Worm (Caenorhabditis elegans) whole organism, midembryonic: ENCODE results near the gene F31F4.17.

Experiments used
- T22C8.4 ChIP-seq: fragments of 200-800 bp; sonication (Bioruptor generic); IDR thresholded peaks from 2 replicates; pipeline ENCODE4 v1.3.6; 2022; ENCODE audit warnings: missing genetic modification characterization, missing compliant biosample characterization
- cog-1 ChIP-seq: sonication (generic microtip); optimal IDR thresholded peaks from 2 replicates; lab custom pipeline; 2016; ENCODE audit warnings: missing genetic modification characterization, missing compliant biosample characterization
- flt-1 ChIP-seq: fragments of 200-800 bp; sonication (Bioruptor generic); IDR thresholded peaks from 2 replicates; pipeline ENCODE4 v1.3.6; 2022; ENCODE audit warnings: missing genetic modification characterization, missing compliant biosample characterization
- klf-2 ChIP-seq: fragments of 200-800 bp; sonication (Bioruptor generic); conservative IDR thresholded peaks from 2 replicates; pipeline ENCODE4 v1.3.6; 2022; ENCODE audit warnings: missing genetic modification reagents, missing genetic modification characterization, missing compliant biosample characterization
- med-1 ChIP-seq: sonication (generic microtip); optimal IDR thresholded peaks from 2 replicates; lab custom pipeline; 2017; ENCODE audit warnings: missing genetic modification characterization, mild to moderate bottlenecking, missing compliant biosample characterization, antibody characterized with exemption, missing genetic modification reagents; ENCODE audit not compliant: insufficient read depth
- ref-1 ChIP-seq: fragments of 200-800 bp; sonication (Bioruptor generic); conservative IDR thresholded peaks from 2 replicates; pipeline ENCODE4 v1.3.6; 2022; ENCODE audit warnings: missing genetic modification reagents, missing genetic modification characterization, missing compliant biosample characterization
- tab-1 ChIP-seq: fragments of 200-800 bp; sonication (Bioruptor generic); IDR thresholded peaks from 2 replicates; pipeline ENCODE4 v1.3.6; 2022; ENCODE audit warnings: missing genetic modification characterization, missing compliant biosample characterization
- ztf-23 ChIP-seq: fragments of 200-800 bp; sonication (Bioruptor generic); IDR thresholded peaks from 2 replicates; pipeline ENCODE4 v1.3.6; 2022; ENCODE audit warnings: missing genetic modification reagents, missing genetic modification characterization, missing compliant biosample characterization
- ztf-29 ChIP-seq: fragments of 200-800 bp; sonication (Bioruptor generic); IDR thresholded peaks from 2 replicates; pipeline ENCODE4 v1.3.6; 2022; ENCODE audit warnings: missing genetic modification reagents, missing genetic modification characterization, missing compliant biosample characterization

F31F4.17 gene

ce11 chrV:660210-660609 is at the start of gene F31F4.17:
Gene F31F4.17, minus strand, starts transcription at chrV:660310.
- TF ChIP-seq tab-1 (GFP tag; lab: Robert Waterston, UW) (no peak), ref-1 (GFP tag; lab: Robert Waterston, UW) (no peak), cog-1 (tag; lab: Kevin White, UChicago) (no peak), ztf-29 (no peak), med-1 (GFP tag; lab: Kevin White, UChicago) (no peak), T22C8.4 (GFP tag; lab: Robert Waterston, UW) (no peak), klf-2 (GFP tag; lab: Robert Waterston, UW) (no peak), flt-1 (GFP tag; lab: Robert Waterston, UW) (no peak), ztf-23 (no peak)

- TF ChIP-seq T22C8.4 (GFP tag; lab: Robert Waterston, UW): no peak
- no peak for TF ChIP-seq med-1 (GFP tag; lab: Kevin White, UChicago)
- no peak for TF ChIP-seq tab-1 (GFP tag; lab: Robert Waterston, UW)
- TF ChIP-seq flt-1 (GFP tag; lab: Robert Waterston, UW): no peak
- TF ChIP-seq klf-2 (GFP tag; lab: Robert Waterston, UW): no peak
- TF ChIP-seq ref-1 (GFP tag; lab: Robert Waterston, UW): no peak
- no peak for TF ChIP-seq ztf-23
- no peak for TF ChIP-seq ztf-29
- no peak for TF ChIP-seq cog-1 (tag; lab: Kevin White, UChicago)
Observed at ce11 chrV:708808-709207, 48.7 kb upstream of the F31F4.17 start, which contains the start of gene srbc-39. Gene srbc-39, plus strand, starts transcription at chrV:709108.

- TF ChIP-seq cog-1 (tag; lab: Kevin White, UChicago): no peak
- TF ChIP-seq T22C8.4 (GFP tag; lab: Robert Waterston, UW): no peak
- no peak for TF ChIP-seq ref-1 (GFP tag; lab: Robert Waterston, UW)
- TF ChIP-seq ztf-29: no peak
- TF ChIP-seq ztf-23: no peak
- no peak for TF ChIP-seq flt-1 (GFP tag; lab: Robert Waterston, UW)
- no peak for TF ChIP-seq klf-2 (GFP tag; lab: Robert Waterston, UW)
- TF ChIP-seq med-1 (GFP tag; lab: Kevin White, UChicago): no peak
- TF ChIP-seq tab-1 (GFP tag; lab: Robert Waterston, UW): no peak
Observed at ce11 chrV:706918-707317, 46.8 kb upstream of the F31F4.17 start, which contains the start of gene srbc-38. Gene srbc-38, plus strand, starts transcription at chrV:707218.

- peak; percentile 68; the same call in 1 of the 2 replicates for TF ChIP-seq ztf-23
- TF ChIP-seq flt-1 (GFP tag; lab: Robert Waterston, UW): peak; percentile 66; the same call in 1 of the 2 replicates
- TF ChIP-seq ref-1 (GFP tag; lab: Robert Waterston, UW): peak; percentile 69
Observed at ce11 chrV:706449-706848, 46.3 kb upstream of the F31F4.17 start.

- TF ChIP-seq klf-2 (GFP tag; lab: Robert Waterston, UW) (no peak), flt-1 (GFP tag; lab: Robert Waterston, UW) (no peak), T22C8.4 (GFP tag; lab: Robert Waterston, UW) (no peak), ztf-29 (no peak), tab-1 (GFP tag; lab: Robert Waterston, UW) (no peak), cog-1 (tag; lab: Kevin White, UChicago) (no peak), med-1 (GFP tag; lab: Kevin White, UChicago) (no peak), ref-1 (GFP tag; lab: Robert Waterston, UW) (no peak), ztf-23 (no peak)
Observed at ce11 chrV:702260-702659, 42.1 kb upstream of the F31F4.17 start, which contains the start of gene srbc-37. Gene srbc-37, plus strand, starts transcription at chrV:702560.

- TF ChIP-seq flt-1 (GFP tag; lab: Robert Waterston, UW) (no peak), ztf-29 (no peak), T22C8.4 (GFP tag; lab: Robert Waterston, UW) (no peak), ztf-23 (no peak), cog-1 (tag; lab: Kevin White, UChicago) (no peak), ref-1 (GFP tag; lab: Robert Waterston, UW) (no peak), tab-1 (GFP tag; lab: Robert Waterston, UW) (no peak), med-1 (GFP tag; lab: Kevin White, UChicago) (no peak), klf-2 (GFP tag; lab: Robert Waterston, UW) (no peak)
Observed at ce11 chrV:699489-700129, 39.5 kb upstream of the F31F4.17 start, which contains the start of the genes ugt-29 and srx-5. Gene ugt-29, minus strand, starts transcription at chrV:699589. Gene srx-5, plus strand, starts transcription at chrV:700079.

ce11 chrV:699051-699450 is 38.9 kb upstream of the F31F4.17 start:
- no peak for TF ChIP-seq tab-1 (GFP tag; lab: Robert Waterston, UW)
- no peak for TF ChIP-seq ztf-29
- TF ChIP-seq klf-2 (GFP tag; lab: Robert Waterston, UW): no peak
- no peak for TF ChIP-seq T22C8.4 (GFP tag; lab: Robert Waterston, UW)
- no peak for TF ChIP-seq cog-1 (tag; lab: Kevin White, UChicago)
- no peak for TF ChIP-seq med-1 (GFP tag; lab: Kevin White, UChicago)
- TF ChIP-seq ztf-23: no peak
- TF ChIP-seq flt-1 (GFP tag; lab: Robert Waterston, UW): no peak
- no peak for TF ChIP-seq ref-1 (GFP tag; lab: Robert Waterston, UW)

- no peak for TF ChIP-seq ref-1 (GFP tag; lab: Robert Waterston, UW)
- TF ChIP-seq ztf-23: no peak
- no peak for TF ChIP-seq flt-1 (GFP tag; lab: Robert Waterston, UW)
- TF ChIP-seq med-1 (GFP tag; lab: Kevin White, UChicago): no peak
Observed at ce11 chrV:695914-696313, 35.8 kb upstream of the F31F4.17 start, which contains the start of gene srj-52. Gene srj-52, minus strand, starts transcription at chrV:696014.

- TF ChIP-seq ztf-23 (no peak), T22C8.4 (GFP tag; lab: Robert Waterston, UW) (no peak), med-1 (GFP tag; lab: Kevin White, UChicago) (no peak), klf-2 (GFP tag; lab: Robert Waterston, UW) (no peak), ztf-29 (no peak), tab-1 (GFP tag; lab: Robert Waterston, UW) (no peak), flt-1 (GFP tag; lab: Robert Waterston, UW) (no peak), cog-1 (tag; lab: Kevin White, UChicago) (no peak), ref-1 (GFP tag; lab: Robert Waterston, UW) (no peak)
Observed at ce11 chrV:694625-695024, 34.5 kb upstream of the F31F4.17 start, which contains the start of gene srj-53. Gene srj-53, minus strand, starts transcription at chrV:694725.
